Worm (Caenorhabditis elegans) whole organism, L2 larva: ENCODE data around the gene Y38E10A.9.

Experiments used
- C34F6.9 ChIP-seq: fragments of 150-350 bp; optimal IDR thresholded peaks from 2 replicates; lab custom pipeline; 2014; ENCODE audit warnings: missing biosample characterization, missing genetic modification characterization
- R02D3.7 ChIP-seq: fragments of 150-350 bp; optimal IDR thresholded peaks from 2 replicates; lab custom pipeline; 2014; ENCODE audit warnings: missing biosample characterization, missing genetic modification characterization
- Y55F3AM.14 ChIP-seq: fragments of 200-800 bp; sonication (Bioruptor generic); optimal IDR thresholded peaks from 2 replicates; lab custom pipeline; 2018; ENCODE audit warnings: mild to moderate bottlenecking, missing genetic modification characterization, missing compliant biosample characterization
- ZK546.5 ChIP-seq: sonication (generic microtip); optimal IDR thresholded peaks from 2 replicates; lab custom pipeline; 2017; ENCODE audit warnings: missing biosample characterization, missing genetic modification characterization
- alr-1 ChIP-seq: fragments of 150-350 bp; optimal IDR thresholded peaks from 2 replicates; lab custom pipeline; 2014; ENCODE audit warnings: missing biosample characterization, missing genetic modification characterization
- ama-1 ChIP-seq: fragments of 150-350 bp; optimal IDR thresholded peaks from 2 replicates; lab custom pipeline; 2018; ENCODE audit warnings: inconsistent platforms
- ceh-82 ChIP-seq: fragments of 150-350 bp; optimal IDR thresholded peaks from 2 replicates; lab custom pipeline; 2014; ENCODE audit warnings: missing biosample characterization, missing genetic modification characterization
- crh-2 ChIP-seq: sonication (generic microtip); optimal IDR thresholded peaks from 2 replicates; lab custom pipeline; 2017; ENCODE audit warnings: missing biosample characterization, missing genetic modification characterization
- egl-27 ChIP-seq: sonication (generic microtip); optimal IDR thresholded peaks from 3 replicates; lab custom pipeline; 2017; ENCODE audit warnings: missing biosample characterization, missing genetic modification reagents, missing genetic modification characterization
- fos-1 ChIP-seq: fragments of 150-350 bp; optimal IDR thresholded peaks from 2 replicates; lab custom pipeline; 2014; ENCODE audit warnings: missing biosample characterization, missing genetic modification characterization
- gmeb-1 ChIP-seq: fragments of 150-350 bp; optimal IDR thresholded peaks from 2 replicates; lab custom pipeline; 2014; ENCODE audit warnings: missing biosample characterization, missing genetic modification characterization
- lin-11 ChIP-seq: fragments of 150-350 bp; sonication (generic microtip); optimal IDR thresholded peaks from 2 replicates; lab custom pipeline; 2014; ENCODE audit warnings: missing biosample characterization, missing genetic modification characterization, inconsistent platforms, mixed read lengths
- lin-39 ChIP-seq: fragments of 150-350 bp; optimal IDR thresholded peaks from 2 replicates; lab custom pipeline; 2014; ENCODE audit warnings: missing biosample characterization, missing genetic modification reagents, missing genetic modification characterization
- lsy-2 ChIP-seq, 2 experiments: fragments of 150-350 bp in 1 of 2; sonication (generic microtip) in 1 of 2; optimal IDR thresholded peaks; 2 replicates each; lab custom pipeline; 2014 to 2017; ENCODE audit warnings: missing biosample characterization in 2 of 2, missing genetic modification characterization in 2 of 2
- mab-5 ChIP-seq: fragments of 150-350 bp; optimal IDR thresholded peaks from 2 replicates; lab custom pipeline; 2014; ENCODE audit warnings: missing biosample characterization, missing genetic modification characterization
- mbf-1 ChIP-seq: sonication (generic microtip); optimal IDR thresholded peaks from 2 replicates; lab custom pipeline; 2017; ENCODE audit warnings: missing biosample characterization, missing genetic modification characterization
- nhr-12 ChIP-seq: fragments of 150-350 bp; optimal IDR thresholded peaks from 2 replicates; lab custom pipeline; 2014; ENCODE audit warnings: missing biosample characterization, missing genetic modification characterization
- nhr-129 ChIP-seq: fragments of 150-350 bp; optimal IDR thresholded peaks from 2 replicates; lab custom pipeline; 2014; ENCODE audit warnings: missing biosample characterization, missing genetic modification characterization
- nhr-21 ChIP-seq: fragments of 150-350 bp; optimal IDR thresholded peaks from 2 replicates; lab custom pipeline; 2014; ENCODE audit warnings: missing biosample characterization, missing genetic modification characterization
- nhr-23 ChIP-seq: fragments of 150-350 bp; optimal IDR thresholded peaks from 2 replicates; lab custom pipeline; 2014; ENCODE audit warnings: missing biosample characterization, missing genetic modification reagents, missing genetic modification characterization
- nhr-77 ChIP-seq: fragments of 150-350 bp; optimal IDR thresholded peaks from 2 replicates; lab custom pipeline; 2014; ENCODE audit warnings: missing biosample characterization, missing genetic modification characterization
- skn-1 ChIP-seq: sonication (generic microtip); optimal IDR thresholded peaks from 2 replicates; lab custom pipeline; 2017; ENCODE audit warnings: missing biosample characterization, missing genetic modification characterization
- sma-3 ChIP-seq: sonication (generic microtip); optimal IDR thresholded peaks from 2 replicates; lab custom pipeline; 2016; ENCODE audit warnings: missing genetic modification reagents, missing genetic modification characterization, missing compliant biosample characterization
- snpc-4 ChIP-seq: fragments of 150-350 bp; optimal IDR thresholded peaks from 2 replicates; lab custom pipeline; 2014; ENCODE audit warnings: missing biosample characterization, missing genetic modification characterization
- unc-39 ChIP-seq: fragments of 150-350 bp; optimal IDR thresholded peaks from 2 replicates; lab custom pipeline; 2014; ENCODE audit warnings: missing biosample characterization, missing genetic modification characterization
- unc-55 ChIP-seq: fragments of 150-350 bp; sonication (generic microtip); optimal IDR thresholded peaks from 3 replicates; lab custom pipeline; 2014; ENCODE audit warnings: missing biosample characterization, missing genetic modification reagents, missing genetic modification characterization
- zag-1 ChIP-seq: fragments of 150-350 bp; optimal IDR thresholded peaks from 2 replicates; lab custom pipeline; 2014; ENCODE audit warnings: missing biosample characterization, missing genetic modification characterization
- ztf-11 ChIP-seq: sonication (generic microtip); optimal IDR thresholded peaks from 2 replicates; lab custom pipeline; 2017; ENCODE audit warnings: missing biosample characterization, missing genetic modification characterization

Gene Y38E10A.9

DNA sequence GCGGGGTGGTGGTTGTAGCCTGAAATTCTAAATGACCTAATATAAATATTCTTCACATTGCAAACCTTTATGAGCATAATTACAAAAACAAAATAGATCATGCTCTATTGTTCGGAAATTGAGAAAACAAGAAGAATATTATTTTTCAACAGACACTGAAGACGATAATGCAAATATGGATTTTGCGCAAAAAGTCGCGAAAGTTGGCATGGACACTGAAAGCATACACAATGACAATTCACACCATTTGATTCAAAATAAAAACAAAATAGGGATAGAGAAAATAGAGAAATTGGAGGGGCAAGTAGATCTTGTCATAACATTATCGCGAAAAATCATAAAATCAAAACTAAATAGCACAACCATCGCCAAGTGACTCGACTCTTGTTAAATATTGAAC lies 36.0 kb upstream of the Y38E10A.9 start, which contains the start of gene Y38E10A.35:
Gene Y38E10A.35, minus strand, starts transcription at position 101 of the 400 bp plus-strand sequence.
- TF ChIP-seq fos-1 (no peak), ama-1 (lab: Kevin White, UChicago) (no peak), nhr-129 (no peak), lin-39 (no peak), nhr-12 (tag; lab: Kevin White, UChicago) (no peak), mbf-1 (tag; lab: Kevin White, UChicago) (no peak), Y55F3AM.14 (no peak), ZK546.5 (tag; lab: Kevin White, UChicago) (no peak), nhr-77 (tag; lab: Kevin White, UChicago) (no peak)

DNA sequence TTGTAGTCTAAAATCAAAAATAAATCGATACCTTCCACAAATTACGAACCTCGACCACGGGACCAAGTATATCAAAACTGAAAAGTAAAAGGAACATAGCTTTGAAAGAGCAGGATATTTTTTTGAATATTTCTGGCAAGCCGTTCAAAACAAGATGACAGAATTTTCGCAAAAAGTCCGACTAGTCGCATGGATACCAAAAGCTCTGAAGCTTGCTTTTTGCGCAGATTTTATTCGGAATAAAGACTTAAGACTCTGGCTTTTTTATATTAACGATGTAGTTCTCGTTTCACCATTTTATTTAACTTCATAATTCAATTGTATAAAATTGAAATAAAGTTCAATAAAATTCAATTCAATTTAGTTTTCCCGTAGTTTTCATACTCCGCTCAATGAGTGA lies 35.2 kb upstream of the Y38E10A.9 start, which contains the start of gene Y38E10A.2:
Gene Y38E10A.2, minus strand, starts transcription at position 101 of the 400 bp plus-strand sequence.
- TF ChIP-seq skn-1 (tag; lab: Kevin White, UChicago) (no peak), unc-55 (GFP tag; lab: Kevin White, UChicago) (no peak), mbf-1 (tag; lab: Kevin White, UChicago) (no peak), ama-1 (lab: Kevin White, UChicago) (no peak), sma-3 (GFP tag; lab: Kevin White, UChicago) (no peak), nhr-77 (tag; lab: Kevin White, UChicago) (no peak), nhr-21 (tag; lab: Kevin White, UChicago) (no peak), nhr-23 (no peak), egl-27 (tag; lab: Kevin White, UChicago) (no peak), snpc-4 (tag; lab: Kevin White, UChicago) (no peak), lin-39 (no peak), R02D3.7 (tag; lab: Kevin White, UChicago) (no peak), Y55F3AM.14 (no peak), lin-11 (tag; lab: Kevin White, UChicago) (no peak), lsy-2 (tag; optimal IDR thresholded peaks at IDR 0.05; lab: Kevin White, UChicago) (no peak), fos-1 (no peak)
- TF ChIP-seq, all 48 proteins: peak for 0

DNA sequence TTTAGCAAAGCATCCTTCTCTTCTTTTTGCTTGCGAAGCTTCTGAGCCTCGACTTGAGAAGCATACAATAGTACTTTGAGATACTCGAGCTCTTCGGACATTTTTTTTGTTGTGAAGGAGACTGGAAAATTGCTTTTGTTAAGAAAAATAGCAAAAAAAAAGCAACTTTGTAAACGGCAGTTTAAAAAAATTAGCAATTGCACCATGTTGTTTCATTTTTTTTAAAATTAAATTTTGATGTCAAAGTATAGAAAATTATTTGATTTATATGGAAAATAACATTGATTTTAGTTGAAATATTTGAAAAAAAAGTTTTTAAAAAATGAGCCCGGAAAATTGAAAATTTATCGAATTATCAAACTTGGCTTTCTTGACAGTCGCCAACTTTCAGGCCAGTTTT lies 34.1 kb upstream of the Y38E10A.9 start, which contains the start of gene Y38E10A.3:
Gene Y38E10A.3, minus strand, starts transcription at position 101 of the 400 bp plus-strand sequence.
- no peak for TF ChIP-seq mab-5 (tag; lab: Kevin White, UChicago)
- no peak for TF ChIP-seq unc-39
- TF ChIP-seq ceh-82 (tag; lab: Kevin White, UChicago) = no peak

DNA sequence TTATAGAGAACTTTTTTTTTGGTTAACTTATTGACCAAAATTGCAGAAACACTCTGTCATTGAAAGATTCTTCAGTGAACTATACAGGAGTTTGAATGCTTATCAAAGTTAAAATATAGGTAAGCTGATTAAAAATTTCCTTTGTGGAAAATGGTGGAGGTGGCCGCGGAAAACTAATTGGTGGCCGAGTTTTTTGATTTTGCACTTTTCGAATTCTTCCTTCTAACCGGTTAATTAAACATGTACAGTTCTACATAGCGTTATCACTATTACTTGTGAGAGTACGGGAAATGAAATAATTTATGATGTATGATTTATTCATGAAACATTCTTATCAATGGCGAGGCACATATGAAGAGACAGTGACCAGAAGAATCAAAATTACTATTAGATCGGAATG lies 31.0 kb upstream of the Y38E10A.9 start, which contains the start of gene clec-8:
Gene clec-8, minus strand, starts transcription at position 308 of the 400 bp plus-strand sequence.
- TF ChIP-seq fos-1 = peak; percentile 58
- TF ChIP-seq lin-11 (tag; lab: Kevin White, UChicago) = no peak
- TF ChIP-seq zag-1 (tag; lab: Kevin White, UChicago) = no peak
- TF ChIP-seq mbf-1 (tag; lab: Kevin White, UChicago) = no peak
- TF ChIP-seq mab-5 (tag; lab: Kevin White, UChicago) = no peak
- no peak for TF ChIP-seq nhr-12 (tag; lab: Kevin White, UChicago)

DNA sequence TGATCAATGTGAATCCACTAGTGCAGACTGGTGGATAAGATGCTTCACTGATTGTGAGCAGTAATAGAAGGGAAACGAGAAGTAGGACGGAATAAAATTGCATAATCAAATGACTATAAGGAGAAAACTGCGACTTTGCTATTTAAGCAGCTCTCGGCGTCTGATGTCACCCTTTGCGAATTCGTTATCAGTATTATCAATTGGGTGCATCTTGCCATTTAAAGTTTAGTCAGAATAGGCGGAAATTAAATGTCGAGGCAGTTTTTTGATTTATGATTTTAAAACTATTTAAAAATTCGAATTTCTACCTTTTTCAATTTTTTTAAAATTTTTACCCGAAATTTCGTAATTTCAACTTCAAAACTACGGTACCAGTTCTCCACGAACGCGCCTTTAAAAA lies 27.8 kb upstream of the Y38E10A.9 start, which contains the start of gene clec-4:
Gene clec-4, minus strand, starts transcription at position 162 of the 400 bp plus-strand sequence.
- no peak for TF ChIP-seq unc-39
- TF ChIP-seq fos-1 = peak; percentile 69
- no peak for TF ChIP-seq crh-2 (tag; lab: Kevin White, UChicago)

DNA sequence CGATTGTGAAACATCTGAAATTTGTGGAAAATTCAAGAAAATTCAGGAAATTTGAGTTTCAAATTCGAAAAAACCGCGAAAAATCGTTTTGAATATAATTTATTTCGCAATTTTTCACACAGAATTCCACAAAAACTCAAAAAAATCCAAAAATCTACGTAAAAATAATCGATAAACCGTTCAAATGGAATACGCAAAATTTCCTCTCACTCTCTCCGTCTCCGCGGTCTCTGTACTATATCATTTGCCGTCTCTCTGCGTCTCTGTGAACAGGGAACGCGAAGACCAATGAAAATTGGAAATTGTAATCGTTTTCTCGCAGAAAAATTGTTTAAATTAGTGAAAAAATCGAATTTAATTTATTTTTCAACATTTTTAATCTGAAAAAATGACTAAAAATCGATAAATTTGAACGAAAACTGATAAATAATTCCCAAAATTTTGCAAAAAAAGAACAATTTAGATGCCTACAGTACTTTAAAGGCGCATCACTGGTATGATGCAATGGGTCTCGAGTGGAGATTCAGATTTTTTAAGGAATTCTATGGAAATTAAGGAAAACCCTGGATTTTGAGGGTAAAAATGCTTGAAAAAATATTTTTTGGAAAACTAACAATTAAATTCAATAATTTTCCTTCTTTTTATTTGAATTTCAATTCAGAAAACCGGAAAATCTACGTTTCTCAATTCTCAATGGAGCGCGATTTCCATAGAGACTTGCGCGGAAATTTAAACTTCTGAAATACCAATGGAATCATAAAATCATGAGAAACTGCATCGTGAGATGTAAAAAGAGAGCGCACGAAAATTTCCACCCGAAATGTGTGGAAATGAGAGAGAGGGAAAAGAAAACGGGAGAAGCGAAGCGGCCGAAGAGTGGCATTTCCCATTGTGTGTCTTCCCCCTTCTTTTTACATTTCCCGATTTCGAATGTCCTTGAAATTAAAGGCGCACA lies 4.8 kb upstream of the Y38E10A.9 start, which contains the start of the genes ceh-100 and lips-15:
Gene ceh-100, minus strand, starts transcription at position 14 of the 955 bp plus-strand sequence.
Gene lips-15, plus strand, starts transcription at position 720 of the 955 bp plus-strand sequence.
- peak; percentile 47 for TF ChIP-seq C34F6.9 (tag; lab: Kevin White, UChicago)
- TF ChIP-seq fos-1 = peak; percentile 14
- peak; percentile 11 for TF ChIP-seq gmeb-1 (tag; lab: Kevin White, UChicago)
- no peak for TF ChIP-seq sma-3 (GFP tag; lab: Kevin White, UChicago)
- no peak for TF ChIP-seq lsy-2 (tag; optimal IDR thresholded peaks at IDR 0.05; lab: Kevin White, UChicago)
- TF ChIP-seq alr-1 (tag; lab: Kevin White, UChicago) = no peak
- TF ChIP-seq unc-55 (GFP tag; lab: Kevin White, UChicago) = peak; percentile 74
- no peak for TF ChIP-seq ztf-11 (tag; lab: Kevin White, UChicago)
- peak; percentile 46 for TF ChIP-seq nhr-129
- TF ChIP-seq, all 48 proteins: peak for 5
